Fruit fly (Drosophila melanogaster) S2 (cell line): ENCODE results near the gene PCNA2.

ENCODE experiments used
- CG8478 ChIP-seq: fragments of >200 bp; optimal IDR thresholded peaks from 2 replicates; lab custom pipeline; 2018
- CTCF ChIP-seq, 2 experiments: fragments of >200 bp; optimal IDR thresholded peaks; 2 replicates each; lab custom pipeline; 2018

The PCNA2 gene

dm6 chr2L:19574959-19575625 lies 8.7 kb downstream of the PCNA2 start:
- TF ChIP-seq CG8478 (lab: Kevin White, UChicago) (no peak), CTCF (optimal IDR thresholded peaks at IDR 0.05; lab: Kevin White, UChicago) (no peak)

dm6 chr2L:19574364-19574763 lies 9.4 kb downstream of the PCNA2 start:
- no peak for TF ChIP-seq CG8478 (lab: Kevin White, UChicago)
- no peak for TF ChIP-seq CTCF (optimal IDR thresholded peaks at IDR 0.05; lab: Kevin White, UChicago)

- TF ChIP-seq CTCF (optimal IDR thresholded peaks at IDR 0.05; lab: Kevin White, UChicago) (no peak), CG8478 (lab: Kevin White, UChicago) (no peak)
Measured at dm6 chr2L:19572496-19573317, 11.1 kb downstream of the PCNA2 start.

dm6 chr2L:19571574-19572495 lies 12.0 kb downstream of the PCNA2 start:
- TF ChIP-seq CTCF (optimal IDR thresholded peaks at IDR 0.05; lab: Kevin White, UChicago) (no peak), CG8478 (lab: Kevin White, UChicago) (no peak)

- no peak for TF ChIP-seq CG8478 (lab: Kevin White, UChicago)
- no peak for TF ChIP-seq CTCF (optimal IDR thresholded peaks at IDR 0.05; lab: Kevin White, UChicago)
Measured at dm6 chr2L:19570806-19571254, 13.0 kb downstream of the PCNA2 start.

- no peak for TF ChIP-seq CG8478 (lab: Kevin White, UChicago)
- no peak for TF ChIP-seq CTCF (optimal IDR thresholded peaks at IDR 0.05; lab: Kevin White, UChicago)
Measured at dm6 chr2L:19567305-19567898, 16.4 kb downstream of the PCNA2 start.

dm6 chr2L:19565233-19565898 lies 18.4 kb downstream of the PCNA2 start, which contains the start of gene CG13077:
Gene CG13077 (plus strand): TSS chr2L:19565863.
- no peak for TF ChIP-seq CG8478 (lab: Kevin White, UChicago)
- no peak for TF ChIP-seq CTCF (optimal IDR thresholded peaks at IDR 0.05; lab: Kevin White, UChicago)

- no peak for TF ChIP-seq CG8478 (lab: Kevin White, UChicago)
- TF ChIP-seq CTCF (optimal IDR thresholded peaks at IDR 0.05; lab: Kevin White, UChicago), result no peak
Measured at dm6 chr2L:19563029-19563980, 20.5 kb downstream of the PCNA2 start, which contains the start of gene CG13078. Gene CG13078 (plus strand): TSS chr2L:19563930.

- TF ChIP-seq CTCF (optimal IDR thresholded peaks at IDR 0.05; lab: Kevin White, UChicago), result no peak
- no peak for TF ChIP-seq CG8478 (lab: Kevin White, UChicago)
Measured at dm6 chr2L:19549412-19549811, 34.4 kb downstream of the PCNA2 start.

- TF ChIP-seq CTCF (optimal IDR thresholded peaks at IDR 0.05; lab: Kevin White, UChicago) (no peak), CG8478 (lab: Kevin White, UChicago) (no peak)
Measured at dm6 chr2L:19548158-19548557, 35.6 kb downstream of the PCNA2 start, which contains the start of gene Tep4. Gene Tep4 (plus strand): TSS chr2L:19548507.

dm6 chr2L:19546869-19547710 lies 36.7 kb downstream of the PCNA2 start, which contains the start of gene CG10337:
Gene CG10337 (minus strand): TSS chr2L:19546959.
- no peak for TF ChIP-seq CTCF (optimal IDR thresholded peaks at IDR 0.05; lab: Kevin White, UChicago)
- no peak for TF ChIP-seq CG8478 (lab: Kevin White, UChicago)
